Worm (Caenorhabditis elegans) whole organism, dauer: ENCODE results near the gene Y46G5A.28.

ENCODE experiments used
- unc-62 ChIP-seq: sonication (generic microtip); optimal IDR thresholded peaks from 2 replicates; lab custom pipeline; 2017; ENCODE audit warnings: missing biosample characterization, missing genetic modification reagents, missing genetic modification characterization

Y46G5A.28 gene

DNA sequence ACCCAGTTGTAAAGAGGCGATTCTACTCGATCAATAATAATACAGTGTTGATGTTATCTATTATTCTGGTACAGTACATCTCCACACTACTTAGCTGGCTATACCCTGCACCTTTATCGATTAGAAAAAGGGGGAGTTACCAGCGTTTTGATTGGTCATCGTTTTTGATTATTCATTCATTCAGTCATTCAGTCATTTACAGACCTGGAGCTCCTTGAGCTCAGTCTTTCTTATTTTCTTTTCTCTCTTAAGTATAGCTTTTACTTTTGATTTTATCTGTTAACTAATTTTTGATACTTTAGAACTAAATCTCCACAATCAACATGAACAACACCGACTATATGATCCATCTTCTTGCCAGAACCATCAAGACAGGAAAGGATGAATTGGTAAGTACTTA lies at the start of gene Y46G5A.28:
Y46G5A.28 (plus strand) TSS at position 301 of the 400 bp plus-strand sequence.
- TF ChIP-seq unc-62 (GFP tag; lab: Kevin White, UChicago) = no peak

ce11 chrII:12805161-12805560 lies 45.1 kb upstream of the Y46G5A.28 start, which contains the start of the genes Y46G5A.18 and Y46G5A.47:
Y46G5A.18 (minus strand) TSS chrII:12805261.
Y46G5A.47 (minus strand) TSS chrII:12805306.
- TF ChIP-seq unc-62 (GFP tag; lab: Kevin White, UChicago) = no peak

ce11 chrII:12805765-12806384 lies 44.4 kb upstream of the Y46G5A.28 start:
- TF ChIP-seq unc-62 (GFP tag; lab: Kevin White, UChicago) = no peak

DNA sequence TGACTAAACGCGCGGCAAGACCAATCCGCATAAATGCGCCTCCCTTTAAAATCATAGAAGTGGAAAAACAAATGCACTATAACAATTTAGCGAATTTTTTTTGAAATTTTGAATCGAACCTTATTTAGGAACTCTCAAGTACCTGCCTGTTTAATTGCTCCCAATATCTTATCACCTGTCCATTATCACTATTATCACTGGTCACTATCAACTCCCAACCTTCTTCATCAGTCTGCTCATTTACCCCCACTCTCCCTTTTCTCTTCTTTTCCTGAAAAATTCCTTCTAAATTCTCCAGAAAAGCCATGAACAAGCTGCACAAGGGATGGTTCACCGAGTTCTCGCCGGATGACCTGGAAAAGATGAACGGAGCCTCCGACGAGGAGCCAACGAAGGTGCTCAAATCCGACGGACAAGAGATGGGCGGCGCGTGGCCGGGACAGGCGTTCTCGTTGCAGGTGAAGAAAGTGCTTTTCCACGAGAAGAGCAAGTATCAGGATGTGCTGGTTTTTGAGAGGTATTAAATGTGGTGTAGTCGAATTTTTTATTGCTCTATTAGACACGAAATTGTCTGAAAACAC lies 43.5 kb upstream of the Y46G5A.28 start, which contains the start of gene spds-1:
spds-1 (plus strand) TSS at position 298 of the 581 bp plus-strand sequence.
- TF ChIP-seq unc-62 (GFP tag; lab: Kevin White, UChicago) = no peak

DNA sequence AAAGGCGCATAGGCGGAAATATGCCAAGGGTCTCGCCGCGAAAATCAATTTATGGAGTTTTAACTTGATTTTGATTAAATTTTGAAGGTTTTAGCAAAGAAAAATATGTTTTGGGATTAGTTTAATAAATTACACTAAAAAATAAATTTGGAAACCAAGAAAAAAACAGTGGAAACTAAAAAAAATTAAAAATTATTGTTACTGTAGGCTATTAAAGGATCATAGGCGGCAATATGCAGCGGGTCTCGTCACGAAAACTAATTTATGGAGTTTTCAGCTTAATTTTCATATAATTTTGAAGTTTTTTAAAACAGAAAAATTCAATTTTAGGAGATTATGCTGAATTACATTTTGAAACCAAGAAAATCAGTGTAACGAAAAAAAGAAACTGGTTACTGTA lies 41.5 kb upstream of the Y46G5A.28 start:
- no peak for TF ChIP-seq unc-62 (GFP tag; lab: Kevin White, UChicago)

- no peak for TF ChIP-seq unc-62 (GFP tag; lab: Kevin White, UChicago)
Observed at ce11 chrII:12809725-12810124, 40.5 kb upstream of the Y46G5A.28 start.

DNA sequence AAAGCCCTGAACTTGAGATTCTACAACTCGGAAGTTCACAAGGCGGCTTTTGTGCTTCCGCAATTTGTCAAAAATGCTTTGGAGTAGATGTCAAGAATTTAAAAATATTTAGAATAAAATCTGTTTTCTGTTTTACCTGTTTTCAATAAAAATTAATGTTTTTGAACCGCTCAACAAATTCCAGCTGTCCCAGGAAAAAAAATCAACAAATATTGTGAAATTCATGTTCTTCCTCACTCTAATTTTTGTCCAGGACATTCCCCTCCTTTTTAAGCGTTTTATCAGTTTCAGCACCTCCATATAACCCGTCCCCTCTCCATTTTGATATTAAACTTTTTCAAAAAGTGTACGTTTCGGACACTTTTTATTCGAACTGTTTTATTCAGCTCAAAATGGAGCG lies 39.5 kb upstream of the Y46G5A.28 start, which contains the start of gene Y46G5A.20:
Y46G5A.20 (plus strand) TSS at position 301 of the 400 bp plus-strand sequence.
- no peak for TF ChIP-seq unc-62 (GFP tag; lab: Kevin White, UChicago)

DNA sequence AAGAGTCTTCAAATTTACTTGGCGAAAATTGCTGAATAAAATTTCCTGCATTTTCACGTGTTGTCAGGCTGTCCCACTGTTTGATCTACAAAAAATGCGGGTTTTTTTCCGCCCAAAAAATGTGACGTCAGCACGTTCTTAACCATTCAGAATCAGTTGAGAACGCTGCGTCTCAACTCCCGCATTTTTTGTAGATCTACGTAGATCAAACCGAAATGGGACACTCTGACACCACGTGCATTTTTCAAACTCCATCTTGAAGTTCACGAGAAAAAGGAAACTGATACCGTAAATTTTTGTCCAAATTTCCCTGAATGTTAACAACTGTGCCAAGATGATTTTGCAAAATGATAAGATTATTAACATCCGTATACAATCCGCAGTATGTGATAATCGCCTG lies 37.0 kb upstream of the Y46G5A.28 start:
- no peak for TF ChIP-seq unc-62 (GFP tag; lab: Kevin White, UChicago)

ce11 chrII:12816412-12817146 lies 33.6 kb upstream of the Y46G5A.28 start, which contains the start of gene acl-7:
acl-7 (minus strand) TSS chrII:12816462.
- TF ChIP-seq unc-62 (GFP tag; lab: Kevin White, UChicago) = no peak

ce11 chrII:12818488-12818887 lies 31.7 kb upstream of the Y46G5A.28 start, which contains the start of gene Y46G5A.22:
Y46G5A.22 (minus strand) TSS chrII:12818588.
- TF ChIP-seq unc-62 (GFP tag; lab: Kevin White, UChicago) = no peak

DNA sequence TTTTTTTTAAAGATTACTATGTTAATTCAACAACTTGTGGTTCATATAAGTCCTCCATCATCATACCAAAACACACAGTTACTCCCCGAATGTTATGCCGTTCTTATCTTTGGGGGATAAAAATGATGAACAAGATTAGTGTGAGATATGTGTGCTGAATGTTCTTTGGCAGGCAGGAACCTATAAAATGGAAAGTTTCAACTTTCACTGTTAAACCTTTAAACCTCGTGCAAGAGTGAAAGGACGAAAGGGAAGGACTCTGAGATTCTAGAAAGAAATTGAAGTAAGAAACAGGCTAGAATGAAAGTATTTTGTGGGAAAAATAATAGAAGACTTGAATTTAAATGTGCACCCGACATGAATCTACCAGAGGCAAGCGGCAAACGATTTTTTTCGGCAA lies 30.2 kb upstream of the Y46G5A.28 start:
- no peak for TF ChIP-seq unc-62 (GFP tag; lab: Kevin White, UChicago)

- TF ChIP-seq unc-62 (GFP tag; lab: Kevin White, UChicago) = no peak
Observed at ce11 chrII:12823437-12823836, 26.8 kb upstream of the Y46G5A.28 start, which contains the start of gene Y46G5A.36. Y46G5A.36 (plus strand) TSS chrII:12823679.

ce11 chrII:12824463-12824862 lies 25.8 kb upstream of the Y46G5A.28 start:
- no peak for TF ChIP-seq unc-62 (GFP tag; lab: Kevin White, UChicago)

- no peak for TF ChIP-seq unc-62 (GFP tag; lab: Kevin White, UChicago)
Observed at ce11 chrII:12826752-12827151, 23.5 kb upstream of the Y46G5A.28 start, which contains the start of gene Y46G5A.38. Y46G5A.38 (plus strand) TSS chrII:12827052.

DNA sequence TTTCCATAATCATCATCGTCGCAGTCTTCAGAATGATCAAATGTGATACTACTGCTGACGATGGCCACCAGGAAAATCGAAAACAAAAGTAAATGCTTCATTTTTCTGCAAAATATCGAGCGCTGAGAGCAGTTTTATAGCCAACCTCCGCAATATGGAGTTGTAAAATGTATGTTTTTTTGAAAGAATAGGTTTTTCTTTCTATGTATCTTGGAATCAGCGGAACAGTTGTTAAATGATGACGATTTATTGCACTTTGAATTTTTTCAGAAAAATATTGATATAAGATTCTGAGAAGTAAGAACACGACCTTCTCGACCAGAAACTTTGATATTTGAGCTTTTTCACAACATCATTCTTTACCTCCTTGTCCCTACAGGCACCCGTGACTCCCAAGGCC lies 21.4 kb upstream of the Y46G5A.28 start, which contains the start of gene Y46G5A.23:
Y46G5A.23 (minus strand) TSS at position 101 of the 400 bp plus-strand sequence.
- TF ChIP-seq unc-62 (GFP tag; lab: Kevin White, UChicago) = no peak

ce11 chrII:12830347-12830746 lies 19.9 kb upstream of the Y46G5A.28 start, which contains the start of gene bcmo-1:
bcmo-1 (plus strand) TSS chrII:12830676.
- TF ChIP-seq unc-62 (GFP tag; lab: Kevin White, UChicago) = no peak
